Fruit fly (Drosophila melanogaster) S2 (cell line): Measurements from ENCODE around the gene CG11581.

ENCODE experiments used
- CG8478 ChIP-seq: fragments of >200 bp; optimal IDR thresholded peaks from 2 replicates; lab custom pipeline; 2018
- CTCF ChIP-seq, 2 experiments: fragments of >200 bp; optimal IDR thresholded peaks; 2 replicates each; lab custom pipeline; 2018

DNA sequence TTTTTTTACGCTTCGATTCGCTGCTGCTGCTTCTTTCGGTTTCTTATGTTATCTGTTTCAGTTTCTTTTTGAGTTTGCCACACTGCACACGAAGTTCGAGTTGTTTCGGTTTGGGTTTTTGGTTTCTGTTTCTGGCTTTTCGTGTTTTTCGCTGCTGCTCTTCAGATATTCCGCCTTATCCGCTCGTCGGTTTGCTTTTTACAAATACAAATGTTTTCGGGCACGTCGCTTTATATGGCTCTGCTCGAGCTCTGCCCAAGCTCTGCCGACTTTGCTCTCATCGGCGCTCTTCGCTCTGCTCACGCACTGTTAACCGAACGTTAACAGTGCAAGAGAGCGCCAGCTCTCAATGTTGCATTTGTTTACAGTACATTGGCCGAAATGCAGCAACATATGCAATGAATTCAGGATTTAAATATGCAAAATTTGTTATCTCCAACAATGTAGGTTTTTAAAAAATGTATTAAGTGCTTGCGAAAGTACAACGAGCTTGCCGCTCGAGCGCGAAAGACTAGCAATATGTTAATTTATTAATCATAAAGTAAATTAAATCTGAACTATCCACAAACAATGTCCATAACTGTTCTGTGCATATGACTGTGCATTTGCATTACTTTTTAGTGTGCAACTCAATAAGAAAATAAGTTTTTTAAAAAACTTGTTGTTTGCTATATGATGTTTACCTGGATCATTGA, 34.7 kb downstream of the CG11581 start:
- TF ChIP-seq CG8478 (lab: Kevin White, UChicago) (no peak), CTCF (optimal IDR thresholded peaks at IDR 0.05; lab: Kevin White, UChicago) (no peak)
